Worm (Caenorhabditis elegans): ENCODE data around the gene F55A11.8.
A peak's percentile ranks its signal among the peaks of the same experiment; 100 is the strongest.

F55A11.8 gene

ce11 chrV:11801076-11801849 lies 13.3 kb downstream of the F55A11.8 start:
- no peak for TF ChIP-seq tab-1 (GFP tag; IDR thresholded peaks at IDR 0.05)
- TF ChIP-seq med-1 (GFP tag; optimal IDR thresholded peaks at IDR 0.05; ENCODE audit: insufficient read depth) = no peak
- TF ChIP-seq ztf-23 (GFP tag; IDR thresholded peaks at IDR 0.05) = no peak
- TF ChIP-seq cog-1 (tag; optimal IDR thresholded peaks at IDR 0.05) = no peak
- TF ChIP-seq flt-1 (GFP tag; IDR thresholded peaks at IDR 0.05) = no peak
- no peak for TF ChIP-seq klf-2 (GFP tag; conservative IDR thresholded peaks at IDR 0.05)
- TF ChIP-seq ztf-29 (GFP tag; IDR thresholded peaks at IDR 0.05) = no peak
- no peak for TF ChIP-seq T22C8.4 (GFP tag; IDR thresholded peaks at IDR 0.05)
- TF ChIP-seq ref-1 (GFP tag; conservative IDR thresholded peaks at IDR 0.05) = no peak

DNA sequence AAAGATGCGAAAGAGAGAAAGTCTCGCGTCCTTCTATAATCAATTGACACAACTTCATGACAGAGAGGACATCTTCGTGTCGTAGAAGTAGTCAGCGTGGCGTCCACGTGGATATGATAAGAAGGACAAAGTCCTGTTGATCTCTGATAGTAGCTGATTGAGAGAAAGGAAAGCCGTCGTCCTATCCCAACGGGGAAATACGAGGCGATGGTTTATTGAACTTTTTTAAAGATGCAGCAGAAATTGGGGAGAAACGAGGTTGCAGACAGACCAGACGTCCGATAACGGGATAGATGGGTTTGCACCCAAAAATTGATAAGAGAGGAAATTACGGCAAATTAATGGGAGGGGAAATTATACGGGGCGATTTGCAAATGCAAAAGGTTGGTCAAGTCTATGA lies 14.5 kb downstream of the F55A11.8 start:
- no peak for TF ChIP-seq T22C8.4 (GFP tag; IDR thresholded peaks at IDR 0.05)
- TF ChIP-seq ztf-23 (GFP tag; IDR thresholded peaks at IDR 0.05) = no peak
- TF ChIP-seq flt-1 (GFP tag; IDR thresholded peaks at IDR 0.05) = no peak
- TF ChIP-seq ztf-29 (GFP tag; IDR thresholded peaks at IDR 0.05) = no peak
- no peak for TF ChIP-seq ref-1 (GFP tag; conservative IDR thresholded peaks at IDR 0.05)

- TF ChIP-seq med-1 (GFP tag; optimal IDR thresholded peaks at IDR 0.05; ENCODE audit: insufficient read depth) (no peak), T22C8.4 (GFP tag; IDR thresholded peaks at IDR 0.05) (no peak), ztf-23 (GFP tag; IDR thresholded peaks at IDR 0.05) (no peak)
Observed at ce11 chrV:11803518-11803994, 15.6 kb downstream of the F55A11.8 start.

ce11 chrV:11809935-11810334 lies 21.9 kb downstream of the F55A11.8 start:
- TF ChIP-seq ref-1 (GFP tag; conservative IDR thresholded peaks at IDR 0.05) (no peak), T22C8.4 (GFP tag; IDR thresholded peaks at IDR 0.05) (no peak), cog-1 (tag; optimal IDR thresholded peaks at IDR 0.05) (no peak), flt-1 (GFP tag; IDR thresholded peaks at IDR 0.05) (no peak), ztf-29 (GFP tag; IDR thresholded peaks at IDR 0.05) (no peak), klf-2 (GFP tag; conservative IDR thresholded peaks at IDR 0.05) (no peak), tab-1 (GFP tag; IDR thresholded peaks at IDR 0.05) (no peak)

DNA sequence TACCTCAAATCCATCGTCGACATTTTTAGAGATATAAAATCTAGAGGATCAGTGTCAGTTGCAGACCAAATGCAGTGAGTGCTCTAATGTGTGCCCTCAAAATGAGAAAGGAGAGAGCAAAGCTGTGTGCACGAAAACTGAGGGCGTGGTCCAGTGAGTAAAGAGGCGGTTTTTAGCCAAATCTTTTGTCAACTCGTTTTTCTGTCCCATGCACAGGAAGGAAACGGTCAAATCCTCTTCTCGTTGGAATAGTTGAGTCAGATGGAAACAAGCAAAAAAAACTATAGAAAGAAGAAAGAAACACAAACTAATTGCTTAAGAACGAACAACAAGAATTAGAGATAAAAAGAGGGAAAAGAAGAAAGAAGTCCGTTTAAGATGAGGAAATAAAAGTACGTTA lies 23.9 kb downstream of the F55A11.8 start, which contains the start of gene D2023.3:
Gene D2023.3, minus strand, starts transcription at position 101 of the 400 bp plus-strand sequence.
- TF ChIP-seq med-1 (GFP tag; optimal IDR thresholded peaks at IDR 0.05; ENCODE audit: insufficient read depth) = no peak
- TF ChIP-seq tab-1 (GFP tag; IDR thresholded peaks at IDR 0.05) = no peak
- no peak for TF ChIP-seq flt-1 (GFP tag; IDR thresholded peaks at IDR 0.05)
- TF ChIP-seq klf-2 (GFP tag; conservative IDR thresholded peaks at IDR 0.05) = no peak
- no peak for TF ChIP-seq T22C8.4 (GFP tag; IDR thresholded peaks at IDR 0.05)
- no peak for TF ChIP-seq cog-1 (tag; optimal IDR thresholded peaks at IDR 0.05)
- TF ChIP-seq ref-1 (GFP tag; conservative IDR thresholded peaks at IDR 0.05) = no peak
- TF ChIP-seq ztf-23 (GFP tag; IDR thresholded peaks at IDR 0.05) = no peak
- no peak for TF ChIP-seq ztf-29 (GFP tag; IDR thresholded peaks at IDR 0.05)

ce11 chrV:11815566-11815965 lies 27.6 kb downstream of the F55A11.8 start:
- no peak for TF ChIP-seq ztf-29 (GFP tag; IDR thresholded peaks at IDR 0.05)
- TF ChIP-seq ref-1 (GFP tag; conservative IDR thresholded peaks at IDR 0.05) = no peak
- TF ChIP-seq med-1 (GFP tag; optimal IDR thresholded peaks at IDR 0.05; ENCODE audit: insufficient read depth) = no peak
- TF ChIP-seq tab-1 (GFP tag; IDR thresholded peaks at IDR 0.05) = no peak
- no peak for TF ChIP-seq T22C8.4 (GFP tag; IDR thresholded peaks at IDR 0.05)
- no peak for TF ChIP-seq flt-1 (GFP tag; IDR thresholded peaks at IDR 0.05)

ce11 chrV:11817263-11817726 lies 29.3 kb downstream of the F55A11.8 start:
- TF ChIP-seq cog-1 (tag; optimal IDR thresholded peaks at IDR 0.05) = no peak
- TF ChIP-seq ztf-23 (GFP tag; IDR thresholded peaks at IDR 0.05) = no peak
- TF ChIP-seq tab-1 (GFP tag; IDR thresholded peaks at IDR 0.05) = no peak

- TF ChIP-seq ztf-23 (GFP tag; IDR thresholded peaks at IDR 0.05) (0 out of 2 replicates have a peak, but pooled peaks have one; percentile 29), klf-2 (GFP tag; conservative IDR thresholded peaks at IDR 0.05) (no peak)
Observed at ce11 chrV:11818064-11818463, 30.1 kb downstream of the F55A11.8 start.

ce11 chrV:11818786-11819185 lies 30.8 kb downstream of the F55A11.8 start:
- TF ChIP-seq T22C8.4 (GFP tag; IDR thresholded peaks at IDR 0.05) (no peak), cog-1 (tag; optimal IDR thresholded peaks at IDR 0.05) (no peak), klf-2 (GFP tag; conservative IDR thresholded peaks at IDR 0.05) (no peak), ref-1 (GFP tag; conservative IDR thresholded peaks at IDR 0.05) (no peak), ztf-29 (GFP tag; IDR thresholded peaks at IDR 0.05) (no peak), tab-1 (GFP tag; IDR thresholded peaks at IDR 0.05) (no peak), ztf-23 (GFP tag; IDR thresholded peaks at IDR 0.05) (no peak), flt-1 (GFP tag; IDR thresholded peaks at IDR 0.05) (no peak), med-1 (GFP tag; optimal IDR thresholded peaks at IDR 0.05; ENCODE audit: insufficient read depth) (no peak)

- no peak for TF ChIP-seq klf-2 (GFP tag; conservative IDR thresholded peaks at IDR 0.05)
- no peak for TF ChIP-seq ztf-23 (GFP tag; IDR thresholded peaks at IDR 0.05)
- no peak for TF ChIP-seq med-1 (GFP tag; optimal IDR thresholded peaks at IDR 0.05; ENCODE audit: insufficient read depth)
- no peak for TF ChIP-seq T22C8.4 (GFP tag; IDR thresholded peaks at IDR 0.05)
- no peak for TF ChIP-seq ref-1 (GFP tag; conservative IDR thresholded peaks at IDR 0.05)
- no peak for TF ChIP-seq cog-1 (tag; optimal IDR thresholded peaks at IDR 0.05)
- TF ChIP-seq flt-1 (GFP tag; IDR thresholded peaks at IDR 0.05) = no peak
- TF ChIP-seq ztf-29 (GFP tag; IDR thresholded peaks at IDR 0.05) = no peak
- no peak for TF ChIP-seq tab-1 (GFP tag; IDR thresholded peaks at IDR 0.05)
Observed at ce11 chrV:11819451-11819850, 31.5 kb downstream of the F55A11.8 start.

All from whole organism, midembryonic.